Worm (Caenorhabditis elegans) whole organism, L1 larva: ENCODE data around the gene ugt-61.

Experiments
- C16A3.4 ChIP-seq: fragments of 150-350 bp; optimal IDR thresholded peaks from 2 replicates; lab custom pipeline; 2014; ENCODE audit warnings: missing biosample characterization, missing genetic modification characterization
- ceh-8 ChIP-seq: fragments of 200-800 bp; sonication (Bioruptor generic); optimal IDR thresholded peaks from 2 replicates; lab custom pipeline; 2018; ENCODE audit warnings: mild to moderate bottlenecking, missing genetic modification characterization, moderate library complexity, missing compliant biosample characterization
- dpl-1 ChIP-seq, 3 experiments: fragments of 150-350 bp in 2 of 3; sonication (generic microtip) in 1 of 3; optimal IDR thresholded peaks; 2 replicates each; lab custom pipeline; 2014 to 2017; ENCODE audit warnings: missing biosample characterization in 3 of 3, missing genetic modification characterization in 3 of 3, missing genetic modification reagents in 3 of 3
- efl-1 ChIP-seq, 4 experiments: fragments of 150-350 bp; optimal IDR thresholded peaks in 3 of 4; peaks in 1 of 4; 1 replicate in 1 of 4; 2 replicates in 3 of 4; lab custom pipeline; 2014; ENCODE audit warnings: missing biosample characterization in 2 of 4, missing genetic modification characterization in 2 of 4, missing genetic modification reagents in 2 of 4
- elt-2 ChIP-seq: sonication (generic microtip); optimal IDR thresholded peaks from 2 replicates; lab custom pipeline; 2016; ENCODE audit warnings: missing genetic modification characterization, mild to moderate bottlenecking, inconsistent platforms, missing compliant biosample characterization, missing genetic modification reagents
- ets-5 ChIP-seq: fragments of 200-800 bp; sonication (Bioruptor generic); IDR thresholded peaks from 2 replicates; pipeline ENCODE4 v1.3.6; 2022; ENCODE audit warnings: missing genetic modification characterization, missing compliant biosample characterization
- fkh-10 ChIP-seq: sonication (generic microtip); optimal IDR thresholded peaks from 2 replicates; lab custom pipeline; 2017; ENCODE audit warnings: missing biosample characterization, missing genetic modification reagents, missing genetic modification characterization
- fos-1 ChIP-seq: fragments of 150-350 bp; optimal IDR thresholded peaks from 2 replicates; lab custom pipeline; 2014; ENCODE audit warnings: missing biosample characterization, missing genetic modification characterization
- grh-1 ChIP-seq: fragments of 200-800 bp; sonication (Bioruptor generic); IDR thresholded peaks from 2 replicates; pipeline ENCODE4 v1.3.6; 2022; ENCODE audit warnings: missing genetic modification reagents, missing genetic modification characterization, missing compliant biosample characterization
- hpl-2 ChIP-seq: fragments of 150-350 bp; optimal IDR thresholded peaks from 2 replicates; lab custom pipeline; 2014; ENCODE audit warnings: missing biosample characterization, missing genetic modification reagents, missing genetic modification characterization
- isw-1 ChIP-seq: fragments of 200-800 bp; sonication (Bioruptor generic); IDR thresholded peaks from 2 replicates; pipeline ENCODE4 v1.3.6; 2022; ENCODE audit warnings: missing genetic modification characterization, missing compliant biosample characterization
- jun-1 ChIP-seq: fragments of 150-350 bp; optimal IDR thresholded peaks from 2 replicates; lab custom pipeline; 2014; ENCODE audit warnings: missing biosample characterization, missing genetic modification reagents, missing genetic modification characterization
- lin-35 ChIP-seq, 2 experiments: fragments of 150-350 bp; optimal IDR thresholded peaks; 2 replicates each; lab custom pipeline; 2014; ENCODE audit warnings: missing biosample characterization in 2 of 2, missing genetic modification characterization in 2 of 2, missing genetic modification reagents in 2 of 2
- lsy-2 ChIP-seq, 2 experiments: fragments of 150-350 bp; optimal IDR thresholded peaks; 2 replicates each; lab custom pipeline; 2014; ENCODE audit warnings: missing biosample characterization in 2 of 2, missing genetic modification characterization in 2 of 2
- mab-9 ChIP-seq: fragments of 200-800 bp; sonication (Bioruptor generic); IDR thresholded peaks from 2 replicates; pipeline ENCODE4 v1.3.6; 2022; ENCODE audit warnings: missing genetic modification reagents, missing genetic modification characterization, missing compliant biosample characterization
- mdl-1 ChIP-seq, 2 experiments: fragments of 150-350 bp; optimal IDR thresholded peaks; 2 replicates each; lab custom pipeline; 2014 to 2017; ENCODE audit warnings: missing biosample characterization in 2 of 2, missing genetic modification characterization in 2 of 2, inconsistent platforms in 1 of 2
- mef-2 ChIP-seq: fragments of 150-350 bp; optimal IDR thresholded peaks from 2 replicates; lab custom pipeline; 2014; ENCODE audit warnings: missing biosample characterization, missing genetic modification characterization
- mep-1 ChIP-seq: fragments of 150-350 bp; optimal IDR thresholded peaks from 2 replicates; lab custom pipeline; 2014; ENCODE audit warnings: missing biosample characterization, missing genetic modification characterization
- nhr-12 ChIP-seq: sonication (generic microtip); optimal IDR thresholded peaks from 2 replicates; lab custom pipeline; 2017; ENCODE audit warnings: missing biosample characterization, missing genetic modification characterization
- nhr-20 ChIP-seq: sonication (generic microtip); optimal IDR thresholded peaks from 2 replicates; lab custom pipeline; 2016; ENCODE audit warnings: mild to moderate bottlenecking, missing genetic modification characterization, missing compliant biosample characterization
- nhr-85 ChIP-seq: sonication (generic microtip); peaks from one replicate; lab custom pipeline; 2016; ENCODE audit warnings: missing genetic modification characterization, inconsistent platforms, missing compliant biosample characterization
- nhr-90 ChIP-seq: sonication (generic microtip); optimal IDR thresholded peaks from 2 replicates; lab custom pipeline; 2016; ENCODE audit warnings: mild to moderate bottlenecking, missing genetic modification characterization, missing compliant biosample characterization; ENCODE audit not compliant: poor library complexity
- rnt-1 ChIP-seq: sonication (generic microtip); optimal IDR thresholded peaks from 2 replicates; lab custom pipeline; 2016; ENCODE audit warnings: mild to moderate bottlenecking, missing genetic modification characterization, moderate library complexity, missing compliant biosample characterization
- sox-4 ChIP-seq: sonication (generic microtip); optimal IDR thresholded peaks from 2 replicates; lab custom pipeline; 2016; ENCODE audit warnings: missing genetic modification characterization, missing compliant biosample characterization
- unc-30 ChIP-seq: sonication (generic microtip); optimal IDR thresholded peaks from 2 replicates; lab custom pipeline; 2017; ENCODE audit warnings: missing biosample characterization, missing genetic modification characterization
- unc-86 ChIP-seq: sonication (generic microtip); optimal IDR thresholded peaks from 2 replicates; lab custom pipeline; 2016; ENCODE audit warnings: missing genetic modification characterization, missing compliant biosample characterization
- unc-98 ChIP-seq: fragments of 200-800 bp; sonication (Bioruptor generic); IDR thresholded peaks from 2 replicates; pipeline ENCODE4 v1.3.6; 2022; ENCODE audit warnings: missing genetic modification characterization, missing compliant biosample characterization
- vab-15 ChIP-seq: sonication (generic microtip); optimal IDR thresholded peaks from 2 replicates; lab custom pipeline; 2017; ENCODE audit warnings: missing genotype, mild to moderate bottlenecking, missing genetic modification characterization, missing compliant biosample characterization
- xbp-1 ChIP-seq: sonication (generic microtip); optimal IDR thresholded peaks from 2 replicates; lab custom pipeline; 2016; ENCODE audit warnings: missing genetic modification characterization, missing compliant biosample characterization

The ugt-61 gene

ce11 chrV:4710464-4710863 lies 31.8 kb upstream of the ugt-61 start, which contains the start of gene oac-24:
Gene oac-24, plus strand, starts transcription at chrV:4710764.
- TF ChIP-seq unc-30 (tag; lab: Kevin White, UChicago) (no peak), fos-1 (tag; lab: Kevin White, UChicago) (no peak), efl-1 (optimal IDR thresholded peaks at IDR 0.05; lab: Kevin White, UChicago) (no peak), efl-1 (GFP tag; optimal IDR thresholded peaks at IDR 0.05 in 1 of 2; lab: Kevin White, UChicago) (peak in 1 of 2 experiments; percentile 62), mab-9 (GFP tag; lab: Robert Waterston, UW) (no peak), unc-86 (tag; lab: Kevin White, UChicago) (no peak), nhr-12 (tag; lab: Kevin White, UChicago) (no peak), unc-98 (no peak), hpl-2 (GFP tag; lab: Kevin White, UChicago) (no peak)
- TF ChIP-seq, all 84 proteins: peak for 1

ce11 chrV:4719965-4720364 lies 22.3 kb upstream of the ugt-61 start, which contains the start of gene prx-6:
Gene prx-6, minus strand, starts transcription at chrV:4720093.
- TF ChIP-seq nhr-90 (tag; lab: Kevin White, UChicago) (peak; percentile 8), isw-1 (no peak), nhr-85 (tag; lab: Kevin White, UChicago) (peak; percentile 31), nhr-20 (tag; lab: Kevin White, UChicago) (peak; percentile 42), efl-1 (optimal IDR thresholded peaks at IDR 0.05; lab: Kevin White, UChicago) (no peak), efl-1 (GFP tag; optimal IDR thresholded peaks at IDR 0.05 in 1 of 2; lab: Kevin White, UChicago) (peak in 1 of 2 experiments; percentile 66), elt-2 (tag; lab: Kevin White, UChicago) (peak; percentile 51), lin-35 (GFP tag; optimal IDR thresholded peaks at IDR 0.05; lab: Kevin White, UChicago) (peak in 1 of 2 experiments; percentile 7), fkh-10 (GFP tag; lab: Kevin White, UChicago) (no peak), vab-15 (tag; lab: Kevin White, UChicago) (no peak)
- TF ChIP-seq, all 84 proteins: peak for 6

- TF ChIP-seq unc-86 (tag; lab: Kevin White, UChicago) (no peak), grh-1 (GFP tag; lab: Robert Waterston, UW) (no peak), jun-1 (tag; lab: Kevin White, UChicago) (no peak), lin-35 (GFP tag; optimal IDR thresholded peaks at IDR 0.05; lab: Kevin White, UChicago) (peak in 1 of 2 experiments; percentile 44), efl-1 (optimal IDR thresholded peaks at IDR 0.05; lab: Kevin White, UChicago) (no peak), efl-1 (GFP tag; optimal IDR thresholded peaks at IDR 0.05 in 1 of 2; lab: Kevin White, UChicago) (peak in 1 of 2 experiments; percentile 27), elt-2 (tag; lab: Kevin White, UChicago) (peak; percentile 54), mef-2 (tag; lab: Kevin White, UChicago) (no peak), mep-1 (tag; lab: Kevin White, UChicago) (no peak)
- TF ChIP-seq, all 84 proteins: peak for 3
Observed at ce11 chrV:4720884-4721464, 21.2 kb upstream of the ugt-61 start.

- TF ChIP-seq lin-35 (GFP tag; optimal IDR thresholded peaks at IDR 0.05; lab: Kevin White, UChicago): no peak
- TF ChIP-seq sox-4 (tag; lab: Kevin White, UChicago): no peak
- TF ChIP-seq, all 84 proteins: peak for 0
Observed at ce11 chrV:4722314-4722713, 19.9 kb upstream of the ugt-61 start, which contains the start of gene F39G3.5. Gene F39G3.5, plus strand, starts transcription at chrV:4722614.

DNA sequence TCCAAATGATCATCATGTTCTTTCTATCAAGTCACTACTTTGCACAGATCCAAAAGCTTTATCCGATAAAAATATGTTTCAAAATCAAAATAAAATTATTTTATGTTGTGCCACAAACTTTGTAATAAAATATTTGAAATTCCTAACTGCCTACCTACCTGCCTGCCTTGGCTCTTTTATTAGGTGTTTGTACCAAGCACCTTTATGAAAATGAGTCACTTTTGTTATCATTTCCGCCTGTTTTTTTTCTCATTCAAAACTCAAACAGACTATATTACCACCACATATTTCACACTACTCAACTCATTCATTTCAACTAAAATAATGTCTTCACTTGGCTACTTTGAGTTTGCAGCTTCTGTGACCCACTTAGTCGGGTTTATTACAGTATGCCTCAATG lies 17.8 kb upstream of the ugt-61 start, which contains the start of gene F39G3.4:
TSS of gene F39G3.4 (plus strand) at position 301 of the 400 bp plus-strand sequence.
- no peak for TF ChIP-seq dpl-1 (GFP tag; optimal IDR thresholded peaks at IDR 0.05; lab: Kevin White, UChicago)
- TF ChIP-seq ets-5 (GFP tag; lab: Robert Waterston, UW): no peak
- no peak for TF ChIP-seq mep-1 (tag; lab: Kevin White, UChicago)
- no peak for TF ChIP-seq mef-2 (tag; lab: Kevin White, UChicago)
- TF ChIP-seq mdl-1 (tag; optimal IDR thresholded peaks at IDR 0.05; lab: Kevin White, UChicago): no peak
- TF ChIP-seq lsy-2 (tag; optimal IDR thresholded peaks at IDR 0.05; lab: Kevin White, UChicago): no peak
- TF ChIP-seq xbp-1 (tag; lab: Kevin White, UChicago): no peak
- TF ChIP-seq C16A3.4 (tag; lab: Kevin White, UChicago): no peak
- no peak for TF ChIP-seq nhr-20 (tag; lab: Kevin White, UChicago)
- TF ChIP-seq rnt-1: no peak
- no peak for TF ChIP-seq ceh-8 (GFP tag; lab: Kevin White, UChicago)
